Worm (Caenorhabditis elegans) whole organism, young adult: Measurements from ENCODE around the gene lap-1.

Source experiments
- ama-1 ChIP-seq, 3 experiments: fragments of 150-350 bp in 1 of 3; sonication (generic microtip) in 2 of 3; optimal IDR thresholded peaks; 2 replicates each; lab custom pipeline; 2014 to 2018; ENCODE audit warnings: missing biosample characterization in 2 of 3, missing genetic modification characterization in 2 of 3, missing genetic modification reagents in 2 of 3
- athp-1 ChIP-seq: sonication (generic microtip); optimal IDR thresholded peaks from 2 replicates; lab custom pipeline; 2017; ENCODE audit warnings: mild to moderate bottlenecking, missing genetic modification characterization, missing compliant biosample characterization
- hsf-1 ChIP-seq: fragments of 200-800 bp; sonication (Bioruptor generic); IDR thresholded peaks from 2 replicates; pipeline ENCODE4 v1.3.6; 2022; ENCODE audit warnings: missing genetic modification reagents, missing genetic modification characterization, missing compliant biosample characterization
- nhr-90 ChIP-seq: sonication (generic microtip); optimal IDR thresholded peaks from 2 replicates; lab custom pipeline; 2016; ENCODE audit warnings: missing genotype, mild to moderate bottlenecking, missing genetic modification characterization, missing compliant biosample characterization
- repo-1 ChIP-seq: sonication (generic microtip); optimal IDR thresholded peaks from 2 replicates; lab custom pipeline; 2017; ENCODE audit warnings: mild to moderate bottlenecking, missing genetic modification characterization, missing compliant biosample characterization
- unc-62 ChIP-seq: fragments of 150-350 bp; optimal IDR thresholded peaks from 2 replicates; lab custom pipeline; 2014; ENCODE audit warnings: missing biosample characterization, missing genetic modification reagents, missing genetic modification characterization

DNA sequence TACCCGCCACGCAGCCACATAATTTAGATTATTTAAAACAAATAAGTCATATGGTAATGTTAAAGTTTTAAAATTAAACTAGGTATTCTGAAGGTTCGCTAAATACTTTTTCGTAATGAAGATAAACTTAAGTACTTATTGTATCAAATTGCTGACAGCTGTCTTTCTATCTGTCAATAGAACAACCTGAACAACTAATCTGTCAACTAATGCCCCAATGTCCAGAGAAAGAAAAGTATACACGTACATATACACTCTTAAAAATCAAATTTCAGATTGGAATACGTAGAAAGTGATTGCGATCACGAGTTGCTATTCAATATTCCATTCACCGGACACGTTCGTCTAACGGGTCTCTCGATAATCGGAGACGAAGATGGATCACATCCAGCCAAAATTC lies 9.0 kb upstream of the lap-1 start:
- TF ChIP-seq hsf-1 (GFP tag; lab: Robert Waterston, UW) (no peak), athp-1 (tag; lab: Kevin White, UChicago) (no peak), repo-1 (tag; lab: Kevin White, UChicago) (no peak), ama-1 (optimal IDR thresholded peaks at IDR 0.05; lab: Kevin White, UChicago) (no peak), ama-1 (GFP tag; optimal IDR thresholded peaks at IDR 0.05; lab: Kevin White, UChicago) (no peak), nhr-90 (no peak), unc-62 (GFP tag; lab: Kevin White, UChicago) (no peak)
